Fruit fly (Drosophila melanogaster): ENCODE data around the gene CrebA.

CrebA gene

DNA sequence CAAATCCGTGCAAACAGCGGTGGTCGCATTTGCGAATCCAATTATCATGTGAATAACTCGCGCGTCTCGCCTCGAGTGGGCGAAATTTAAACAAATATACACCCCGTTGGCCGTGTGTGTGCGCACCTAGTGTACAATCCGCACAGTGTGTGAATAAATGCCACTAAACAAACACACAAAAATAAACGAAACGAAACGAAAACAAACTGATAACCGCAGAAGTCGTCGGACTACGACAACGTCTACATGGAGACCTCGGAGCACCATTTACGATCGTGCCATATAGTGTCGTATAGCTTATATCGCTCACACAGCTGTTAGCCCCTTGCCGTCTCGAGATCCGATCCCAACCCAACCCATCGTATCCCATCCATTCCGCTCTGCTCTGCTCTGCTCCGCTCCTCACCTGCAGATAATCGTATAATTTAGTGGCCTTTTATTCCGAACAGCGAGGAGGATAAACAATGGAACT, 31.3 kb downstream of the CrebA start (continued):
- TF ChIP-seq Hr51 (GFP tag; optimal IDR thresholded peaks at IDR 0.05) (peak in 1 of 2 experiments; percentile 63), Dll (GFP tag; IDR thresholded peaks at IDR 0.05; ENCODE audit: partially characterized antibody) (no peak), CG4360 (GFP tag; IDR thresholded peaks at IDR 0.05) (no peak; the same call in 1 of the 2 replicates), CG16863 (GFP tag; optimal IDR thresholded peaks at IDR 0.05) (peak; percentile 42), CG10274 (GFP tag; optimal IDR thresholded peaks at IDR 0.05) (peak; percentile 45), CG34376 (GFP tag; optimal IDR thresholded peaks at IDR 0.05) (peak; percentile 86), CG3163 (GFP tag; optimal IDR thresholded peaks at IDR 0.05) (peak; percentile 19), CG11456 (GFP tag; IDR thresholded peaks at IDR 0.05) (0 out of 3 replicates have a peak, but pooled peaks have one; percentile 67), pum (GFP tag; optimal IDR thresholded peaks at IDR 0.05) (no peak), Elba2 (GFP tag; optimal IDR thresholded peaks at IDR 0.05) (no peak), bowl (GFP tag; IDR thresholded peaks at IDR 0.05) (peak; percentile 36; the same call in 1 of the 2 replicates), Oaz (GFP tag; IDR thresholded peaks at IDR 0.05) (no peak), Awh (GFP tag; IDR thresholded peaks at IDR 0.05) (peak; percentile 62), Gug (GFP tag; IDR thresholded peaks at IDR 0.05) (no peak), tgo (GFP tag; IDR thresholded peaks at IDR 0.05) (peak; percentile 30; the same call in 1 of the 3 replicates), CG2199 (GFP tag; IDR thresholded peaks at IDR 0.05) (peak; percentile 91), CG5953 (GFP tag; IDR thresholded peaks at IDR 0.05) (no peak), gem (tag; optimal IDR thresholded peaks at IDR 0.05) (no peak), seq (GFP tag; IDR thresholded peaks at IDR 0.05) (peak; percentile 70; the same call in 1 of the 2 replicates), ci (GFP tag; IDR thresholded peaks at IDR 0.05) (peak; percentile 89), Lpt (GFP tag; optimal IDR thresholded peaks at IDR 0.05) (no peak), Xbp1 (GFP tag; optimal IDR thresholded peaks at IDR 0.05) (peak; percentile 8), CG7357 (GFP tag; IDR thresholded peaks at IDR 0.05) (0 out of 3 replicates have a peak, but pooled peaks have one; percentile 7), salm (tag; optimal IDR thresholded peaks at IDR 0.05) (peak; percentile 53), chinmo (GFP tag; IDR thresholded peaks at IDR 0.05; ENCODE audit: partially characterized antibody) (0 out of 4 replicates have a peak, but pooled peaks have one; percentile 44), jing (GFP tag; optimal IDR thresholded peaks at IDR 0.05) (no peak), CG30431 (GFP tag; optimal IDR thresholded peaks at IDR 0.05) (peak; percentile 36), fd102C (GFP tag; optimal IDR thresholded peaks at IDR 0.05) (no peak), Sox100B (GFP tag; optimal IDR thresholded peaks at IDR 0.05) (no peak), CG13123 (GFP tag; optimal IDR thresholded peaks at IDR 0.05) (peak; percentile 10), gce (GFP tag; IDR thresholded peaks at IDR 0.05) (no peak), onecut (GFP tag; IDR thresholded peaks at IDR 0.05) (peak; percentile 67), CG3407 (GFP tag; optimal IDR thresholded peaks at IDR 0.05) (peak; percentile 65), cas (GFP tag; IDR thresholded peaks at IDR 0.05) (no peak), CHES-1-like (GFP tag; optimal IDR thresholded peaks at IDR 0.05) (peak; percentile 87), slbo (GFP tag; IDR thresholded peaks at IDR 0.05) (0 out of 2 replicates have a peak, but pooled peaks have one; percentile 14), CG10543 (GFP tag; optimal IDR thresholded peaks at IDR 0.05) (peak; percentile 98), CG10366 (GFP tag; IDR thresholded peaks at IDR 0.05) (0 out of 2 replicates have a peak, but pooled peaks have one; percentile 37), fru (optimal IDR thresholded peaks at IDR 0.05) (no peak), CG8924 (tag; optimal IDR thresholded peaks at IDR 0.05) (peak; percentile 64), CG2116 (GFP tag; optimal IDR thresholded peaks at IDR 0.05) (no peak), CG12769 (tag; optimal IDR thresholded peaks at IDR 0.05) (peak; percentile 96), CG14014 (GFP tag; IDR thresholded peaks at IDR 0.05) (peak; percentile 75; the same call in 1 of the 2 replicates), CG32532 (GFP tag; IDR thresholded peaks at IDR 0.05) (no peak; the same call in 1 of the 2 replicates), Meics (GFP tag; optimal IDR thresholded peaks at IDR 0.05) (peak; percentile 62), CrebB (tag; optimal IDR thresholded peaks at IDR 0.05) (peak; percentile 90), Mad (GFP tag; optimal IDR thresholded peaks at IDR 0.05) (peak; percentile 22), CG3847 (GFP tag; IDR thresholded peaks at IDR 0.05) (peak; percentile 47), peb (GFP tag; IDR thresholded peaks at IDR 0.05) (no peak; the same call in 1 of the 2 replicates), danr (GFP tag; IDR thresholded peaks at IDR 0.05) (no peak; the same call in 1 of the 2 replicates), Atf6 (GFP tag; IDR thresholded peaks at IDR 0.05) (peak; percentile 77)

All from whole organism, embryonic.